Worm (Caenorhabditis elegans) whole organism, L3 larva: Measurements from ENCODE around the gene Y73B3A.1.
"Not testable (repeated sequence)": the region's sequence is repeated elsewhere in the genome, so short reads cannot be mapped to it uniquely, and the experiment has no call there.

Experiments
- ZK546.5 ChIP-seq: sonication (generic microtip); optimal IDR thresholded peaks from 2 replicates; lab custom pipeline; 2017; ENCODE audit warnings: missing biosample characterization, missing genetic modification characterization
- ama-1 ChIP-seq: fragments of 150-350 bp; optimal IDR thresholded peaks from 2 replicates; lab custom pipeline; 2018
- ceh-16 ChIP-seq: sonication (generic microtip); optimal IDR thresholded peaks from 2 replicates; lab custom pipeline; 2017; ENCODE audit warnings: missing biosample characterization, missing genetic modification characterization
- ceh-28 ChIP-seq: fragments of 150-350 bp; optimal IDR thresholded peaks from 2 replicates; lab custom pipeline; 2014; ENCODE audit warnings: missing biosample characterization, missing genetic modification reagents, missing genetic modification characterization
- ceh-82 ChIP-seq: fragments of 150-350 bp; optimal IDR thresholded peaks from 2 replicates; lab custom pipeline; 2014; ENCODE audit warnings: missing biosample characterization, missing genetic modification characterization
- elt-1 ChIP-seq: fragments of 150-350 bp; optimal IDR thresholded peaks from 2 replicates; lab custom pipeline; 2014; ENCODE audit warnings: missing biosample characterization, missing genetic modification characterization
- hmg-11 ChIP-seq: sonication (generic microtip); optimal IDR thresholded peaks from 2 replicates; lab custom pipeline; 2016; ENCODE audit warnings: missing genetic modification characterization, missing compliant biosample characterization
- lin-15B ChIP-seq: fragments of 150-350 bp; optimal IDR thresholded peaks from 2 replicates; lab custom pipeline; 2014; ENCODE audit warnings: missing biosample characterization, missing genetic modification characterization
- nhr-237 ChIP-seq: fragments of 150-350 bp; optimal IDR thresholded peaks from 2 replicates; lab custom pipeline; 2014; ENCODE audit warnings: missing biosample characterization, missing genetic modification characterization
- sea-2 ChIP-seq: fragments of 150-350 bp; sonication (generic microtip); optimal IDR thresholded peaks from 4 replicates; lab custom pipeline; 2014; ENCODE audit warnings: missing biosample characterization, missing genetic modification reagents, missing genetic modification characterization
- snpc-4 ChIP-seq: fragments of 150-350 bp; optimal IDR thresholded peaks from 2 replicates; lab custom pipeline; 2014; ENCODE audit warnings: missing biosample characterization, missing genetic modification characterization
- zag-1 ChIP-seq: fragments of 150-350 bp; optimal IDR thresholded peaks from 2 replicates; lab custom pipeline; 2014; ENCODE audit warnings: missing biosample characterization, missing genetic modification characterization
- ztf-11 ChIP-seq: fragments of 150-350 bp; optimal IDR thresholded peaks from 2 replicates; lab custom pipeline; 2014; ENCODE audit warnings: missing biosample characterization, missing genetic modification characterization
- ztf-4 ChIP-seq: fragments of 150-350 bp; optimal IDR thresholded peaks from 2 replicates; lab custom pipeline; 2014; ENCODE audit warnings: missing biosample characterization, missing genetic modification characterization

ce11 chrX:11145-11752 is 35.5 kb downstream of the Y73B3A.1 start:
- not testable (repeated sequence) for TF ChIP-seq nhr-237; ZK546.5 (tag; lab: Kevin White, UChicago); sea-2 (GFP tag; lab: Kevin White, UChicago); elt-1; lin-15B; ztf-4 (tag; lab: Kevin White, UChicago); ztf-11 (tag; lab: Kevin White, UChicago); ceh-28 (tag; lab: Kevin White, UChicago); hmg-11; zag-1 (tag; lab: Kevin White, UChicago); ceh-16 (tag; lab: Kevin White, UChicago); snpc-4 (tag; lab: Kevin White, UChicago); ama-1; ceh-82 (tag; lab: Kevin White, UChicago)
